Worm (Caenorhabditis elegans) whole organism, L2 larva: ENCODE measurements around the gene ndnf-1.

Source experiments
- R02D3.7 ChIP-seq: fragments of 150-350 bp; optimal IDR thresholded peaks from 2 replicates; lab custom pipeline; 2014; ENCODE audit warnings: missing biosample characterization, missing genetic modification characterization
- lin-13 ChIP-seq: fragments of 150-350 bp; optimal IDR thresholded peaks from 2 replicates; lab custom pipeline; 2014; ENCODE audit warnings: missing biosample characterization, missing genetic modification reagents, missing genetic modification characterization
- lin-39 ChIP-seq: fragments of 150-350 bp; optimal IDR thresholded peaks from 2 replicates; lab custom pipeline; 2014; ENCODE audit warnings: missing biosample characterization, missing genetic modification reagents, missing genetic modification characterization
- lsy-2 ChIP-seq, 2 experiments: fragments of 150-350 bp in 1 of 2; sonication (generic microtip) in 1 of 2; optimal IDR thresholded peaks; 2 replicates each; lab custom pipeline; 2014 to 2017; ENCODE audit warnings: missing biosample characterization in 2 of 2, missing genetic modification characterization in 2 of 2
- nhr-11 ChIP-seq: fragments of 150-350 bp; optimal IDR thresholded peaks from 2 replicates; lab custom pipeline; 2014; ENCODE audit warnings: missing biosample characterization, missing genetic modification characterization
- peb-1 ChIP-seq: fragments of 150-350 bp; optimal IDR thresholded peaks from 2 replicates; lab custom pipeline; 2014; ENCODE audit warnings: missing biosample characterization, missing genetic modification characterization
- unc-55 ChIP-seq: fragments of 150-350 bp; sonication (generic microtip); optimal IDR thresholded peaks from 3 replicates; lab custom pipeline; 2014; ENCODE audit warnings: missing biosample characterization, missing genetic modification reagents, missing genetic modification characterization
- ztf-1 ChIP-seq: fragments of 200-800 bp; sonication (Bioruptor generic); conservative IDR thresholded peaks from 2 replicates; pipeline ENCODE4 v1.3.6; 2022; ENCODE audit warnings: missing genetic modification characterization, missing compliant biosample characterization

DNA sequence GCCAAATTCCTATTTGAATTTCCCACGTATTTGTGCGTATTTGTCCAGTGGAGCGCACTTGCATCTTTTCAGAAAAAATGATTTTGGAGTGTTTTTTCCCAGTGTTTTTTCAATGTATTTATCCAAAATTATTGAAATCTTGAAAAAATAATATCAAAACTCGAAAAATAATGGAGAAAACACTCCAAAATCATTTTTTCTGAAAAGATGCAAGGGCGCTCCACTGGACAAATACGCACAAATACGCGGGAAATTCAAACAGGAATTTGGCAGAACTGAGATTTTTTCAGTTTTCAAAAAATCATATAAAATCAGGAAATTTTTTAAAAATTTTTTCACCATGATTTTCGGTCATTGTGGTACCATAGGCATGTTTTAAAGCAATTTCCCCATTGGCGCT is 17.1 kb downstream of the ndnf-1 start:
- no peak for TF ChIP-seq nhr-11
- no peak for TF ChIP-seq lin-39 (tag; lab: Kevin White, UChicago)
- TF ChIP-seq unc-55 (GFP tag; lab: Kevin White, UChicago) = no peak
- TF ChIP-seq lsy-2 (tag; optimal IDR thresholded peaks at IDR 0.05; lab: Kevin White, UChicago) = no peak
- TF ChIP-seq ztf-1 = no peak
- no peak for TF ChIP-seq peb-1 (tag; lab: Kevin White, UChicago)
- TF ChIP-seq lin-13 (GFP tag; lab: Kevin White, UChicago) = no peak
- no peak for TF ChIP-seq R02D3.7 (tag; lab: Kevin White, UChicago)
